Worm (Caenorhabditis elegans): ENCODE data around the gene dcn-1.

DNA sequence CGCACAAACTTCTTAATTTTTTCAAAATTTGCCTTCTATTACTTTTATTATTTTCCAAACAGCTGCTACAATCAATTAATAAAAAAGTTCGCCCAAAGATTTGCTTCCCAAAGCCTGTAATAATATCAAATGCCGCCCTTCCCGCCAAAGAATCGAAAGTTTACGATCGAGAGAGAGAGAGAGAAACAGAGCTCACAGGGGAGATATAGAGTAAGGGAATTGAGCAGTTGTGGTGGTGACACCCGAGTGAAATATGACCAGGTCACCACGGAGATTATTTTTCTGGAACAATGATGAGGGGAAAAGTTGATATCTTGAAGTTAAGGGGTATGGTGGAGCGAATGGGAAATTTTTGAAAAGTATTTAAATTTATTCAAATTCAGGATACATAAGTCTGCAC, 46.2 kb downstream of the dcn-1 start:
- TF ChIP-seq ceh-83 (GFP tag; optimal IDR thresholded peaks at IDR 0.05) (no peak), ces-1 (GFP tag; optimal IDR thresholded peaks at IDR 0.05) (no peak), sptf-1 (tag; optimal IDR thresholded peaks at IDR 0.05) (no peak)
